Fruit fly (Drosophila melanogaster) whole organism, prepupa: ENCODE data around the gene Spn31A.

Experiments used
- CG32006 ChIP-seq: fragments of 200-800 bp; sonication (Bioruptor generic); optimal IDR thresholded peaks from 3 replicates; lab custom pipeline; 2017; ENCODE audit warnings: missing biosample characterization, mild to moderate bottlenecking, missing genetic modification characterization
- CG6276 ChIP-seq: fragments of 200-800 bp; sonication (Bioruptor generic); optimal IDR thresholded peaks from 2 replicates; lab custom pipeline; 2017; ENCODE audit warnings: missing biosample characterization, mild to moderate bottlenecking, missing genetic modification characterization
- CG8632 ChIP-seq: fragments of 200-800 bp; sonication (Bioruptor generic); optimal IDR thresholded peaks from 3 replicates; lab custom pipeline; 2016; ENCODE audit warnings: missing biosample characterization, missing genetic modification characterization

dm6 chr2L:10026376-10026775 lies 34.2 kb upstream of the Spn31A start, which contains the start of gene CG13127:
- TF ChIP-seq CG8632 (GFP tag; lab: Kevin White, UChicago) (no peak), CG6276 (GFP tag; lab: Kevin White, UChicago) (no peak), CG32006 (GFP tag; lab: Kevin White, UChicago) (no peak)
